Fruit fly (Drosophila melanogaster) whole organism, prepupa: ENCODE results near the gene CG46463.

Experiments used
- CG11294 ChIP-seq: fragments of 200-800 bp; sonication (Bioruptor generic); IDR thresholded peaks from 2 replicates; pipeline ENCODE4 v1.3.6; 2022; ENCODE audit warnings: missing biosample characterization, missing genetic modification characterization
- CG11762 ChIP-seq: fragments of 200-800 bp; sonication (Bioruptor generic); optimal IDR thresholded peaks from 3 replicates; lab custom pipeline; 2016; ENCODE audit warnings: missing biosample characterization, missing genetic modification characterization; ENCODE audit not compliant: insufficient read depth
- CG11902 ChIP-seq: fragments of 200-800 bp; sonication (Bioruptor generic); optimal IDR thresholded peaks from 3 replicates; lab custom pipeline; 2016; ENCODE audit warnings: missing biosample characterization, missing genetic modification characterization
- CG1621 ChIP-seq: fragments of 200-800 bp; sonication (Bioruptor generic); optimal IDR thresholded peaks from 3 replicates; lab custom pipeline; 2018; ENCODE audit warnings: missing biosample characterization, mild to moderate bottlenecking, missing genetic modification characterization
- CG3032 ChIP-seq: fragments of 200-800 bp; optimal IDR thresholded peaks from 2 replicates; lab custom pipeline; 2019; ENCODE audit warnings: missing biosample characterization, mild to moderate bottlenecking, missing genetic modification characterization, moderate library complexity
- CG31627 ChIP-seq: fragments of 200-800 bp; sonication (Bioruptor generic); optimal IDR thresholded peaks from 3 replicates; lab custom pipeline; 2016; ENCODE audit warnings: missing biosample characterization, missing genetic modification characterization
- CG34406 ChIP-seq: fragments of 200-800 bp; sonication (Bioruptor generic); optimal IDR thresholded peaks from 3 replicates; lab custom pipeline; 2016; ENCODE audit warnings: missing biosample characterization, missing genetic modification characterization
- CG3919 ChIP-seq: fragments of 200-800 bp; sonication (Bioruptor generic); optimal IDR thresholded peaks from 3 replicates; lab custom pipeline; 2016; ENCODE audit warnings: missing biosample characterization, missing genetic modification characterization
- CG4318 ChIP-seq: fragments of 200-800 bp; sonication (Bioruptor generic); optimal IDR thresholded peaks from 3 replicates; lab custom pipeline; 2017; ENCODE audit warnings: missing biosample characterization, mild to moderate bottlenecking, missing genetic modification characterization
- CG6163 ChIP-seq: fragments of 200-800 bp; sonication (Bioruptor generic); IDR thresholded peaks from 3 replicates; pipeline ENCODE4 v1.3.6; 2022; ENCODE audit warnings: missing biosample characterization, missing genetic modification characterization
- CG6276 ChIP-seq: fragments of 200-800 bp; sonication (Bioruptor generic); optimal IDR thresholded peaks from 2 replicates; lab custom pipeline; 2017; ENCODE audit warnings: missing biosample characterization, mild to moderate bottlenecking, missing genetic modification characterization
- CG6792 ChIP-seq: fragments of 200-800 bp; sonication (Bioruptor generic); optimal IDR thresholded peaks from 3 replicates; lab custom pipeline; 2016; ENCODE audit warnings: missing biosample characterization, missing genetic modification characterization
- CG6854 ChIP-seq: fragments of 200-800 bp; sonication (Bioruptor generic); optimal IDR thresholded peaks from 2 replicates; lab custom pipeline; 2017; ENCODE audit warnings: missing biosample characterization, mild to moderate bottlenecking, missing genetic modification characterization
- CG8632 ChIP-seq: fragments of 200-800 bp; sonication (Bioruptor generic); optimal IDR thresholded peaks from 3 replicates; lab custom pipeline; 2016; ENCODE audit warnings: missing biosample characterization, missing genetic modification characterization
- Eip75B ChIP-seq: fragments of 200-800 bp; sonication (Bioruptor generic); optimal IDR thresholded peaks from 3 replicates; lab custom pipeline; 2016; ENCODE audit warnings: missing biosample characterization, missing genetic modification characterization
- Eip78C ChIP-seq: fragments of 200-800 bp; sonication (Bioruptor generic); peaks from one replicate; lab custom pipeline; 2016; ENCODE audit warnings: missing biosample characterization, missing genetic modification characterization
- Eip93F ChIP-seq: fragments of 200-800 bp; sonication (Bioruptor generic); optimal IDR thresholded peaks from 2 replicates; lab custom pipeline; 2016; ENCODE audit warnings: missing biosample characterization, mild to moderate bottlenecking, missing genetic modification characterization
- Ets21C ChIP-seq: fragments of 200-800 bp; sonication (Bioruptor generic); optimal IDR thresholded peaks from 3 replicates; lab custom pipeline; 2016; ENCODE audit warnings: missing biosample characterization, missing genetic modification characterization
- Ets96B ChIP-seq: fragments of 200-800 bp; optimal IDR thresholded peaks from 2 replicates; lab custom pipeline; 2019; ENCODE audit warnings: missing biosample characterization, mild to moderate bottlenecking, missing genetic modification characterization, moderate library complexity
- Hr38 ChIP-seq: sonication (Bioruptor generic); optimal IDR thresholded peaks from 2 replicates; lab custom pipeline; 2016; ENCODE audit warnings: missing biosample characterization, missing genetic modification characterization
- Hr39 ChIP-seq: fragments of 200-800 bp; sonication (Bioruptor generic); optimal IDR thresholded peaks from 2 replicates; lab custom pipeline; 2016; ENCODE audit warnings: missing biosample characterization, missing genetic modification characterization
- Met ChIP-seq: fragments of 200-800 bp; sonication (Bioruptor generic); optimal IDR thresholded peaks from 3 replicates; lab custom pipeline; 2016; ENCODE audit warnings: missing biosample characterization, missing genetic modification characterization
- OdsH ChIP-seq: fragments of 200-800 bp; sonication (Bioruptor generic); optimal IDR thresholded peaks from 3 replicates; lab custom pipeline; 2016; ENCODE audit warnings: missing biosample characterization, missing genetic modification characterization
- Smox ChIP-seq: fragments of 200-800 bp; sonication (Bioruptor generic); optimal IDR thresholded peaks from 3 replicates; lab custom pipeline; 2016; ENCODE audit warnings: missing biosample characterization, missing genetic modification characterization
- Sox102F ChIP-seq: fragments of 200-800 bp; sonication (Bioruptor generic); optimal IDR thresholded peaks from 2 replicates; lab custom pipeline; 2016; ENCODE audit warnings: missing biosample characterization, mild to moderate bottlenecking, missing genetic modification characterization
- Sox14 ChIP-seq: fragments of 200-800 bp; sonication (Bioruptor generic); optimal IDR thresholded peaks from 3 replicates; lab custom pipeline; 2016; ENCODE audit warnings: missing biosample characterization, missing genetic modification characterization
- achi ChIP-seq: fragments of 200-800 bp; sonication (Bioruptor generic); optimal IDR thresholded peaks from 3 replicates; lab custom pipeline; 2016; ENCODE audit warnings: missing biosample characterization, missing genetic modification characterization
- acj6 ChIP-seq: fragments of 200-800 bp; sonication (Bioruptor generic); optimal IDR thresholded peaks from 3 replicates; lab custom pipeline; 2016; ENCODE audit warnings: missing biosample characterization, missing genetic modification characterization
- cyc ChIP-seq: fragments of 200-800 bp; sonication (Bioruptor generic); optimal IDR thresholded peaks from 3 replicates; lab custom pipeline; 2016; ENCODE audit warnings: missing biosample characterization, missing genetic modification characterization
- dac ChIP-seq: fragments of 200-800 bp; sonication (Bioruptor generic); optimal IDR thresholded peaks from 2 replicates; lab custom pipeline; 2017; ENCODE audit warnings: missing biosample characterization, mild to moderate bottlenecking, missing genetic modification characterization
- dsx ChIP-seq: fragments of 200-800 bp; optimal IDR thresholded peaks from 3 replicates; lab custom pipeline; 2019; ENCODE audit warnings: missing biosample characterization, mild to moderate bottlenecking, missing genetic modification characterization, moderate library complexity; ENCODE audit not compliant: poor library complexity, severe bottlenecking
- eg ChIP-seq: fragments of 200-800 bp; sonication (Bioruptor generic); IDR thresholded peaks from 3 replicates; pipeline ENCODE4 v1.3.6; 2022; ENCODE audit warnings: missing biosample characterization, missing genetic modification characterization
- esn ChIP-seq: fragments of 200-800 bp; sonication (Bioruptor generic); optimal IDR thresholded peaks from 2 replicates; lab custom pipeline; 2016; ENCODE audit warnings: missing biosample characterization, mild to moderate bottlenecking, missing genetic modification characterization, moderate library complexity
- fkh ChIP-seq: fragments of 200-800 bp; sonication (Bioruptor generic); optimal IDR thresholded peaks from 3 replicates; lab custom pipeline; 2017; ENCODE audit warnings: missing biosample characterization, mild to moderate bottlenecking, missing genetic modification characterization, moderate library complexity
- lz ChIP-seq: fragments of 200-800 bp; sonication (Bioruptor generic); optimal IDR thresholded peaks from 3 replicates; lab custom pipeline; 2016; ENCODE audit warnings: missing biosample characterization, missing genetic modification characterization
- net ChIP-seq: fragments of 200-800 bp; sonication (Bioruptor generic); optimal IDR thresholded peaks from 3 replicates; lab custom pipeline; 2016; ENCODE audit warnings: missing biosample characterization, missing genetic modification characterization
- salr ChIP-seq, 2 experiments: fragments of 200-800 bp; sonication (Bioruptor generic); optimal IDR thresholded peaks; 3 replicates each; lab custom pipeline; 2016 to 2018; ENCODE audit warnings: missing biosample characterization in 2 of 2, missing genetic modification characterization in 2 of 2, mild to moderate bottlenecking in 1 of 2
- spab ChIP-seq: fragments of 200-800 bp; sonication (Bioruptor generic); optimal IDR thresholded peaks from 2 replicates; lab custom pipeline; 2017; ENCODE audit warnings: missing biosample characterization, mild to moderate bottlenecking, missing genetic modification characterization, missing genetic modification reagents
- topi ChIP-seq: fragments of 200-800 bp; sonication (Bioruptor generic); optimal IDR thresholded peaks from 3 replicates; lab custom pipeline; 2016; ENCODE audit warnings: missing biosample characterization, missing genetic modification characterization
- vri ChIP-seq: fragments of 200-800 bp; sonication (Bioruptor generic); optimal IDR thresholded peaks from 3 replicates; lab custom pipeline; 2016; ENCODE audit warnings: missing biosample characterization, mild to moderate bottlenecking, missing genetic modification characterization

The CG46463 gene

DNA sequence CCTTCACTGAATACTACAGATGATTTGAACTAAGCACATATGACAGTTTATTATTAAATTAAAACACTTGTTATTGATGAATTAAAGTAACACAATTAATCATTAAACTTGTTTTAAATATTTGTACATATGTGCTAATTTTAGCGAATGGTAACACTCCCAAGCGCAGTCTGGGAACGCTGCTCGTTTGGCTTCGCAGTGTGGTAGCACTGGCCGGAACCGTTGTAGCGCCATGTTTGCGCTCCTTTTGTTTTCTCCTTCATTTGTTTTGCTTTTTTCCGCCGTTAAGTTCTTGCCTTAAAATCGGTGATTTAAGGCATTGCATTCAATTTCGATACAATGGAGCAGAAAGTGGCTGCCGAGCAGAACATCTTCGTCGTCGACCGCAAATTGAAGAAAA is 5.1 kb downstream of the CG46463 start, which contains the start of gene CycJ:
CycJ (plus strand) TSS at position 229 of the 400 bp plus-strand sequence.
- TF ChIP-seq Hr39 (GFP tag; lab: Kevin White, UChicago) (no peak), lz (no peak), Eip78C (GFP tag; lab: Kevin White, UChicago) (peak; percentile 18), acj6 (GFP tag; lab: Kevin White, UChicago) (no peak), CG11902 (GFP tag; lab: Kevin White, UChicago) (no peak), eg (GFP tag; lab: Robert Waterston, UW) (no peak), CG34406 (no peak)

DNA sequence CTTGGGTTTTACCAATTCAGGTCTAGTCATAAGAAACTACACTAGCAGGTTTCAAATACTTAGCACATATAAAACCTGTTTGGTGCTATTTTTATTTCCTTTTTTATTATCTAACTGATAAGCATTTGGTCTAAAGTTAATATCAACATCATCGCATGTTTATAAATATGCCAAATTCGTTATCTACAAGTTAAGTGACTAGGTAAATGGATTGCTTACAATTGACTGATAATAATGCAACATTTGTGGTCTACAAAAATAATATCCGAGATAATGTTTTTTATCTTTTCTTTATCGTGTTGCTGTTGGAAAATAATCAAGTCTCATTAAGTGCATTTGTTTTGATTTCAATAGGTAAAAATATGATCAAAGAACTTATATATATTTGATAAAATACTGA is 8.6 kb downstream of the CG46463 start:
- TF ChIP-seq CG6792 (GFP tag; lab: Kevin White, UChicago) (no peak), Ets21C (GFP tag; lab: Kevin White, UChicago) (no peak), CG34406 (no peak), Eip93F (GFP tag; lab: Kevin White, UChicago) (peak; percentile 3), CG6854 (GFP tag; lab: Kevin White, UChicago) (no peak), vri (peak; percentile 56)

- TF ChIP-seq esn (GFP tag; lab: Kevin White, UChicago) = peak; percentile 41
- TF ChIP-seq vri = peak; percentile 38
- no peak for TF ChIP-seq CG6854 (GFP tag; lab: Kevin White, UChicago)
- TF ChIP-seq Sox102F = peak; percentile 7
- TF ChIP-seq CG6276 (GFP tag; lab: Kevin White, UChicago) = no peak
- TF ChIP-seq fkh (GFP tag; lab: Kevin White, UChicago) = peak; percentile 97
- peak; percentile 41 for TF ChIP-seq CG3032 (tag; lab: Kevin White, UChicago)
- TF ChIP-seq Hr39 (GFP tag; lab: Kevin White, UChicago) = no peak
- peak; percentile 3 for TF ChIP-seq topi (GFP tag; lab: Kevin White, UChicago)
- TF ChIP-seq Eip78C (GFP tag; lab: Kevin White, UChicago) = peak; percentile 60
- TF ChIP-seq CG4318 (GFP tag; lab: Kevin White, UChicago) = no peak
- peak; percentile 27 for TF ChIP-seq cyc (GFP tag; lab: Kevin White, UChicago)
- TF ChIP-seq lz = peak; percentile 40
- peak; percentile 31 for TF ChIP-seq CG31627
- TF ChIP-seq Sox14 (GFP tag; lab: Kevin White, UChicago) = peak; percentile 58
- no peak for TF ChIP-seq dsx
These were observed 10.1 kb downstream of the CG46463 start, which contains the start of gene CG14971 for dm6 chr3L:3471174-3471573. CG14971 (minus strand) TSS chr3L:3471309.

DNA sequence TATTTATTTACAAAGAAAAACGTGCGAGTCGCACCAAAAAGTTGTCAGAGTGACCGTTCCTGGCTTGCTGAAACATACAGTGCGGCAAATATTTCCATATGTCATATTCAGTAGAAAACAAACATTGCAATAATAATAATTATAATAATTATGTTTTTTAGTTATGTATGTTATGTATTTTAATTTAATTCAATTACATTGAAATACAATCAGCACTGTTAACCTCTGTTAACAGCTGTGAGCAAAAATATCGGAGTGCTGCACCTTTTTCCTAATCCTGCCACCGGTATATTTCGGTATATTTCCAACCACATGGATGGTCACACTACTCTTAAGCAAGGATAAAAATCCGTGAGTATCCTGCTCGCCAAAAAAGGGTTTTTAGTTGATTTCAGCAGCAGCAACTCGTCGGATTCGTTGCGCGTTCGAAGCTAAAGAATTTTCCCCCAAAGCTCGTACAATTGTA is 11.0 kb downstream of the CG46463 start, which contains the start of the genes CG32267 and CG42324:
CG32267 (minus strand) TSS at position 51 of the 466 bp plus-strand sequence.
CG42324 (plus strand) TSS at position 385 of the 466 bp plus-strand sequence.
- no peak for TF ChIP-seq acj6 (GFP tag; lab: Kevin White, UChicago)
- no peak for TF ChIP-seq Hr38 (GFP tag; lab: Kevin White, UChicago)
- no peak for TF ChIP-seq CG8632 (GFP tag; lab: Kevin White, UChicago)
- no peak for TF ChIP-seq CG11294 (GFP tag; lab: Robert Waterston, UW)
- no peak for TF ChIP-seq salr (GFP tag; optimal IDR thresholded peaks at IDR 0.05; lab: Kevin White, UChicago)
- no peak for TF ChIP-seq CG3919 (GFP tag; lab: Kevin White, UChicago)
- peak; percentile 29 for TF ChIP-seq Eip78C (GFP tag; lab: Kevin White, UChicago)
- TF ChIP-seq fkh (GFP tag; lab: Kevin White, UChicago) = peak; percentile 28
- no peak for TF ChIP-seq Eip75B (GFP tag; lab: Kevin White, UChicago)
- TF ChIP-seq CG1621 (tag; lab: Kevin White, UChicago) = no peak

DNA sequence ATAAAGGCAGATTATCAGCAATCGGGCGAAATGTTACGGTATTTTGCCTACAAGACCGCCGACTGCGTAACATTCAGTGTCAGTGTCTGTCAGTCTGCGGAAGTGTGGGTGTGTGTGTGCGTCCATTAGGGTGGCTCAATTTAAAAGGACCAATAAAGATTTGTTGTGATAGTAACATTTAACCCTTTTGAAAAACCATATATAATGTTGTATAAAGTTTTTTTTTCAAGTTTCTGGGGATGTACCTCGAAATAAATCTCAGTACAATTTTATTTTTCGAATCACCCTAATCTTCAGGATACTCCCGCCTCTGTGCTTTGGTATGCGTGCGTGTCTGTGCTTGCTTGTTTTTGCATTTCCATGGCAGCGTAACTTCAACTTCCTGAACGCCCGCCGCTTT is 11.7 kb downstream of the CG46463 start:
- TF ChIP-seq CG6854 (GFP tag; lab: Kevin White, UChicago) (no peak), cyc (GFP tag; lab: Kevin White, UChicago) (peak; percentile 17), net (GFP tag; lab: Kevin White, UChicago) (peak; percentile 54), CG3032 (tag; lab: Kevin White, UChicago) (peak; percentile 57), spab (peak; percentile 58), Ets21C (GFP tag; lab: Kevin White, UChicago) (peak; percentile 16), topi (GFP tag; lab: Kevin White, UChicago) (peak; percentile 35), CG6163 (GFP tag; lab: Robert Waterston, UW) (peak; percentile 72), CG31627 (peak; percentile 41), dac (GFP tag; lab: Kevin White, UChicago) (peak; percentile 8), achi (GFP tag; lab: Kevin White, UChicago) (peak; percentile 51), CG34406 (peak; percentile 15), Smox (GFP tag; lab: Kevin White, UChicago) (peak; percentile 33), dsx (peak; percentile 47), CG11902 (GFP tag; lab: Kevin White, UChicago) (no peak), Eip75B (GFP tag; lab: Kevin White, UChicago) (peak; percentile 42), CG1621 (tag; lab: Kevin White, UChicago) (peak; percentile 48), esn (GFP tag; lab: Kevin White, UChicago) (peak; percentile 53), Hr38 (GFP tag; lab: Kevin White, UChicago) (no peak), Ets96B (tag; lab: Kevin White, UChicago) (peak; percentile 65), OdsH (GFP tag; lab: Kevin White, UChicago) (no peak), CG11762 (GFP tag; lab: Kevin White, UChicago) (peak; percentile 4), Met (peak; percentile 67), salr (GFP tag; optimal IDR thresholded peaks at IDR 0.05; lab: Kevin White, UChicago) (peak in 1 of 2 experiments; percentile 36), Sox102F (peak; percentile 58)
